Worm (Caenorhabditis elegans): Measurements from ENCODE around the gene ZK1320.5.

DNA sequence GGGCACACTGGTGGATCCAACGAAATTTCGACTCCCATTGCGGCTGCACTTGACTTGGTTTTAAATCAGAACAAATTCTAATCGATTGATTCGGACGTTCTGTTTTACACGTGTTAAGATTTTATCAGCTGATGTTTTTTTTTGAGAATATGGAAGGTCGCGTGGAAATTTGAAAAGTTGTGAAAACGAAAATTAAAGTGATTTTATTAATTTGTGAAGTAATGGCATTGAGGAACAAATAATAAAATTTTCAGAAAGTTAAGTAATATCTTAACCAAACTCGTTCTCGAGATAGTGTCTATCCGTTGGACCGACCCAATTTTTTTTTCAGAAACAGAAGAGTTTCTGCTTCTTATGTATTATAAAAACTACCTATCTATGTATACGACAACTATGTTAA lies 13.8 kb downstream of the ZK1320.5 start, which contains the start of gene ZK1307.4:
- TF ChIP-seq flt-1 (GFP tag; IDR thresholded peaks at IDR 0.05): no peak
- TF ChIP-seq cog-1 (tag; optimal IDR thresholded peaks at IDR 0.05): no peak
- no peak for TF ChIP-seq ztf-23 (GFP tag; IDR thresholded peaks at IDR 0.05)
- no peak for TF ChIP-seq tab-1 (GFP tag; IDR thresholded peaks at IDR 0.05)
- no peak for TF ChIP-seq klf-2 (GFP tag; conservative IDR thresholded peaks at IDR 0.05)
